Worm (Caenorhabditis elegans): Measurements from ENCODE around the gene F08G12.11.

DNA sequence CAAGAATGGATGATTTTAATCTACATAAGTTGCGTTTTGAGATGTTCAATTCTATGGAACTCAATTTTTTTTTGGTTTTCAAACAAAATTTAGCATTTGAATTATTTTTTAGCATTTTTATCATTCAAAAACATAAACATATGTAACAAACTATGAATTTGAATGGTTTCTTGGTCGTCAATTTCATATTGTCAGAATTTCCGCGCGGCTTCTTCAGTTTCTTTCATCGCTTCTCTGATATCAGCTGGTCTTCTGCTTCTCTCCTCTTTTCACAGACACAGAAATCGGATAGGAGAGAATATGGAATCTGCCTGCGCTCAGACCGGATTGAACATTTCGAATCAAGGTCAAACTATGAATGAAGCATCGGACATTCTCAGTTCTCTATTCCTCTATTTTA is 48.7 kb downstream of the F08G12.11 start, which contains the start of gene C03A3.9:
- no peak for TF ChIP-seq ama-1 (optimal IDR thresholded peaks at IDR 0.05)
- no peak for TF ChIP-seq ama-1 (GFP tag; optimal IDR thresholded peaks at IDR 0.05)
- no peak for TF ChIP-seq efl-1 (GFP tag; optimal IDR thresholded peaks at IDR 0.05)
- TF ChIP-seq Y67H2A.10 (GFP tag; conservative IDR thresholded peaks at IDR 0.05), result no peak
- TF ChIP-seq tbx-9 (tag; optimal IDR thresholded peaks at IDR 0.05; ENCODE audit: borderline replicate concordance), result no peak
- TF ChIP-seq ceh-40 (GFP tag; IDR thresholded peaks at IDR 0.05), result no peak
- TF ChIP-seq F33H1.4 (GFP tag; IDR thresholded peaks at IDR 0.05), result no peak
- no peak for TF ChIP-seq snpc-1.3 (tag; optimal IDR thresholded peaks at IDR 0.05; ENCODE audit: insufficient read depth)
- TF ChIP-seq unc-62 (GFP tag; optimal IDR thresholded peaks at IDR 0.05), result no peak
